Worm (Caenorhabditis elegans) whole organism, early embryonic: ENCODE measurements around the gene W09G12.6.

Source experiments
- F13C5.2 ChIP-seq: sonication (generic microtip); optimal IDR thresholded peaks from 2 replicates; lab custom pipeline; 2017; ENCODE audit warnings: mild to moderate bottlenecking, missing genetic modification characterization, inconsistent platforms, missing compliant biosample characterization
- ama-1 ChIP-seq: fragments of 150-350 bp; optimal IDR thresholded peaks from 2 replicates; lab custom pipeline; 2014
- ceh-13 ChIP-seq: fragments of 200-800 bp; sonication (Bioruptor generic); optimal IDR thresholded peaks from 2 replicates; lab custom pipeline; 2018; ENCODE audit warnings: mild to moderate bottlenecking, missing genetic modification characterization, missing compliant biosample characterization
- ceh-36 ChIP-seq: sonication (generic microtip); optimal IDR thresholded peaks from 2 replicates; lab custom pipeline; 2016; ENCODE audit warnings: missing genetic modification characterization, inconsistent platforms, missing compliant biosample characterization
- ets-7 ChIP-seq: sonication (generic microtip); optimal IDR thresholded peaks from 2 replicates; lab custom pipeline; 2016; ENCODE audit warnings: missing genotype, missing genetic modification characterization, missing compliant biosample characterization
- flt-1 ChIP-seq: fragments of 200-800 bp; sonication (Bioruptor generic); IDR thresholded peaks from 2 replicates; pipeline ENCODE4 v1.3.6; 2022; ENCODE audit warnings: missing genetic modification characterization, missing compliant biosample characterization
- hmbx-1 ChIP-seq: sonication (generic microtip); optimal IDR thresholded peaks from 2 replicates; lab custom pipeline; 2016; ENCODE audit warnings: mild to moderate bottlenecking, missing genetic modification characterization, missing compliant biosample characterization
- hmg-4 ChIP-seq: fragments of 200-800 bp; sonication (Bioruptor generic); optimal IDR thresholded peaks from 2 replicates; lab custom pipeline; 2018; ENCODE audit warnings: mild to moderate bottlenecking, missing genetic modification characterization, missing compliant biosample characterization
- hnd-1 ChIP-seq: sonication (generic microtip); optimal IDR thresholded peaks from 2 replicates; lab custom pipeline; 2016; ENCODE audit warnings: missing genetic modification characterization, missing compliant biosample characterization
- pes-1 ChIP-seq: fragments of 200-800 bp; sonication (Bioruptor generic); IDR thresholded peaks from 2 replicates; pipeline ENCODE4 v1.3.6; 2022; ENCODE audit warnings: missing genetic modification reagents, missing genetic modification characterization, missing compliant biosample characterization
- tbx-11 ChIP-seq: fragments of 200-800 bp; sonication (Bioruptor generic); IDR thresholded peaks from 2 replicates; pipeline ENCODE4 v1.3.6; 2022; ENCODE audit warnings: missing genetic modification characterization, missing compliant biosample characterization
- tbx-37 ChIP-seq: fragments of 200-800 bp; sonication (Bioruptor generic); conservative IDR thresholded peaks from 2 replicates; pipeline ENCODE4 v1.3.6; 2022; ENCODE audit warnings: missing genetic modification reagents, missing genetic modification characterization, missing compliant biosample characterization
- tra-4 ChIP-seq: sonication (generic microtip); optimal IDR thresholded peaks from 2 replicates; lab custom pipeline; 2017; ENCODE audit warnings: missing genetic modification characterization, missing compliant biosample characterization

DNA sequence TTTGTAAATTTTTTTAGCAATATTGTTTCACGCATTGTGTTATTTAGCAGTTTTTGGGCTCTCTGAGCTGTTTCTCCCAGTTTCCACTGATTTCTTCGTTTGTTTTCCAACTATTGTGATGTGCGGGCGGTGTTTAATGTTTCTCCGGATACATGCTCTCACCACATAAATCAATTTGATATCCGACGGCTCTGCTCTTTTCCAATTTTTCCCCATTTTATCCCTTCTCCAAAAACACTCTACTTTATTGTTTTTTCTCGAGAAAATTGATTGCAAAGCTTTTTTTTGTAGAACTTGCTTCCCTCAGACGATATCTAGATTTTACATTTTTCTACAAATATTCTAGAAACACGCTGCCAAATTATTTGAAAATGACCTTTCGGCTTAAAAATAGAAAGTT, 16.2 kb upstream of the W09G12.6 start:
- TF ChIP-seq F13C5.2: no peak
- TF ChIP-seq ceh-13 (GFP tag; lab: Kevin White, UChicago): no peak
- TF ChIP-seq tbx-37 (GFP tag; lab: Robert Waterston, UW): no peak
- TF ChIP-seq hnd-1: no peak
- TF ChIP-seq tra-4: no peak
- no peak for TF ChIP-seq ama-1 (lab: Kevin White, UChicago)
- TF ChIP-seq hmbx-1: no peak
- no peak for TF ChIP-seq ceh-36 (tag; lab: Kevin White, UChicago)
- no peak for TF ChIP-seq hmg-4 (GFP tag; lab: Kevin White, UChicago)
- no peak for TF ChIP-seq tbx-11 (GFP tag; lab: Robert Waterston, UW)
- TF ChIP-seq pes-1 (GFP tag; lab: Robert Waterston, UW): no peak
- TF ChIP-seq flt-1 (GFP tag; lab: Robert Waterston, UW): no peak
- TF ChIP-seq ets-7 (tag; lab: Kevin White, UChicago): no peak
